Fruit fly (Drosophila melanogaster) whole organism: Measurements from ENCODE around the gene Pisd.

ENCODE experiments used
- CG8478 ChIP-seq: fragments of >200 bp; optimal IDR thresholded peaks from 2 replicates; lab custom pipeline; 2018; ENCODE audit warnings: inconsistent platforms
- Dll ChIP-seq: fragments of >200 bp; optimal IDR thresholded peaks from 2 replicates; lab custom pipeline; 2017
- EcR ChIP-seq, 2 experiments: fragments of >200 bp; optimal IDR thresholded peaks; 2 replicates each; lab custom pipeline; 2017; ENCODE audit warnings: missing biosample characterization in 2 of 2, missing genetic modification characterization in 2 of 2, missing genetic modification reagents in 2 of 2
- pan ChIP-seq: fragments of >200 bp; optimal IDR thresholded peaks from 2 replicates; lab custom pipeline; 2017
- psq ChIP-seq: fragments of >200 bp; optimal IDR thresholded peaks from 2 replicates; lab custom pipeline; 2017
- usp ChIP-seq: fragments of >200 bp; optimal IDR thresholded peaks from 2 replicates; lab custom pipeline; 2017; ENCODE audit warnings: missing biosample characterization, missing genetic modification characterization, mixed read lengths

Gene Pisd

dm6 chr3R:24100717-24101116, 50.1 kb downstream of the Pisd start:
- TF ChIP-seq usp (GFP tag; lab: Kevin White, UChicago): no peak
- TF ChIP-seq Dll (lab: Kevin White, UChicago): no peak
- TF ChIP-seq CG8478 (lab: Kevin White, UChicago): no peak
- no peak for TF ChIP-seq pan (lab: Kevin White, UChicago)
- no peak for TF ChIP-seq EcR (GFP tag; optimal IDR thresholded peaks at IDR 0.05; lab: Kevin White, UChicago)
- no peak for TF ChIP-seq psq (lab: Kevin White, UChicago)

- no peak for TF ChIP-seq pan (lab: Kevin White, UChicago)
- no peak for TF ChIP-seq psq (lab: Kevin White, UChicago)
- no peak for TF ChIP-seq Dll (lab: Kevin White, UChicago)
- TF ChIP-seq EcR (GFP tag; optimal IDR thresholded peaks at IDR 0.05; lab: Kevin White, UChicago): no peak
- no peak for TF ChIP-seq usp (GFP tag; lab: Kevin White, UChicago)
- no peak for TF ChIP-seq CG8478 (lab: Kevin White, UChicago)
Measured at dm6 chr3R:24101437-24101836, 50.9 kb downstream of the Pisd start.

DNA sequence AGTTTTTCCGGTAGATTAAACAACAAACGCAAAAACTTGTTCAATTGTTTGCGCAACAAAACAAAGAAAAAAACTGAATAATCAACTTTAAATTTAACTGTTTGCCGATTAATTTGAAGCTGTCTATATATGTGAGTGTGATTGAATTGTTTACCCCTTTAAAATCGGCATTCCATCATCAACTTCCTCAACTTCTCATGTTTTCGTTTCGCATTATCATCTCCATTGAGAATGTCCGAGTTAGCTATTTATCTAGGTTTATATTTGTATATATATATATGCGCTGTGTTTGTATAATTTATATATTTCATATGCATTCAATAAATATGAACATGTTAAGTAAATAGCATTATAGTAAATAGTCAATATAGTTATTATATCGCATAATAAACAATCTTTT, 51.8 kb downstream of the Pisd start:
- no peak for TF ChIP-seq pan (lab: Kevin White, UChicago)
- no peak for TF ChIP-seq usp (GFP tag; lab: Kevin White, UChicago)
- TF ChIP-seq EcR (GFP tag; optimal IDR thresholded peaks at IDR 0.05; lab: Kevin White, UChicago): no peak
- TF ChIP-seq Dll (lab: Kevin White, UChicago): no peak
- TF ChIP-seq psq (lab: Kevin White, UChicago): no peak
